Worm (Caenorhabditis elegans) whole organism, late embryonic: Measurements from ENCODE around the gene fipr-5.

Experiments
- C08G9.2 ChIP-seq: sonication (generic microtip); optimal IDR thresholded peaks from 2 replicates; lab custom pipeline; 2016; ENCODE audit warnings: mild to moderate bottlenecking, missing genetic modification characterization, moderate library complexity, missing compliant biosample characterization
- T23F11.4 ChIP-seq: fragments of 200-800 bp; sonication (Bioruptor generic); optimal IDR thresholded peaks from 2 replicates; lab custom pipeline; 2018; ENCODE audit warnings: mild to moderate bottlenecking, missing genetic modification characterization, missing compliant biosample characterization
- Y22D7AL.16 ChIP-seq: sonication (generic microtip); optimal IDR thresholded peaks from 2 replicates; lab custom pipeline; 2016; ENCODE audit warnings: missing genetic modification characterization, missing compliant biosample characterization
- ahr-1 ChIP-seq: sonication (generic microtip); optimal IDR thresholded peaks from 2 replicates; lab custom pipeline; 2016; ENCODE audit warnings: missing genetic modification characterization, missing compliant biosample characterization
- ceh-18 ChIP-seq: sonication (generic microtip); optimal IDR thresholded peaks from 2 replicates; lab custom pipeline; 2016; ENCODE audit warnings: missing genetic modification characterization, missing compliant biosample characterization
- ceh-19 ChIP-seq: fragments of 200-800 bp; sonication (Bioruptor generic); optimal IDR thresholded peaks from 2 replicates; lab custom pipeline; 2018; ENCODE audit warnings: mild to moderate bottlenecking, missing genetic modification characterization, missing compliant biosample characterization
- ceh-22 ChIP-seq: sonication (generic microtip); optimal IDR thresholded peaks from 2 replicates; lab custom pipeline; 2017; ENCODE audit warnings: missing biosample characterization, missing genetic modification characterization
- ceh-30 ChIP-seq: fragments of 150-350 bp; optimal IDR thresholded peaks from 2 replicates; lab custom pipeline; 2014; ENCODE audit warnings: missing biosample characterization, missing genetic modification characterization
- ceh-31 ChIP-seq: sonication (generic microtip); optimal IDR thresholded peaks from 2 replicates; lab custom pipeline; 2016; ENCODE audit warnings: missing genetic modification characterization, missing compliant biosample characterization
- ceh-6 ChIP-seq: fragments of 200-800 bp; sonication (Bioruptor generic); optimal IDR thresholded peaks from 2 replicates; lab custom pipeline; 2018; ENCODE audit warnings: mild to moderate bottlenecking, missing genetic modification characterization, missing compliant biosample characterization
- ceh-9 ChIP-seq: sonication (generic microtip); optimal IDR thresholded peaks from 2 replicates; lab custom pipeline; 2016; ENCODE audit warnings: mild to moderate bottlenecking, missing genetic modification characterization, inconsistent platforms, missing compliant biosample characterization
- dve-1 ChIP-seq: sonication (generic microtip); optimal IDR thresholded peaks from 2 replicates; lab custom pipeline; 2017; ENCODE audit warnings: antibody characterized with exemption, mild to moderate bottlenecking, missing genetic modification characterization, missing compliant biosample characterization
- elt-2 ChIP-seq: sonication (generic microtip); optimal IDR thresholded peaks from 2 replicates; lab custom pipeline; 2016; ENCODE audit warnings: missing genetic modification reagents, missing genetic modification characterization, missing compliant biosample characterization
- elt-4 ChIP-seq: sonication (generic microtip); optimal IDR thresholded peaks from 2 replicates; lab custom pipeline; 2016; ENCODE audit warnings: missing genetic modification characterization, missing compliant biosample characterization
- ets-4 ChIP-seq: sonication (generic microtip); optimal IDR thresholded peaks from 2 replicates; lab custom pipeline; 2016; ENCODE audit warnings: missing genetic modification characterization, missing compliant biosample characterization
- gmeb-2 ChIP-seq: sonication (generic microtip); optimal IDR thresholded peaks from 2 replicates; lab custom pipeline; 2016; ENCODE audit warnings: missing genetic modification characterization, inconsistent platforms, missing compliant biosample characterization
- hlh-15 ChIP-seq: sonication (generic microtip); optimal IDR thresholded peaks from 2 replicates; lab custom pipeline; 2016; ENCODE audit warnings: missing genetic modification characterization, missing compliant biosample characterization
- hlh-30 ChIP-seq: sonication (generic microtip); optimal IDR thresholded peaks from 2 replicates; lab custom pipeline; 2017; ENCODE audit warnings: antibody characterized with exemption, missing genetic modification characterization, missing compliant biosample characterization; ENCODE audit not compliant: insufficient read depth
- hlh-6 ChIP-seq: sonication (generic microtip); optimal IDR thresholded peaks from 2 replicates; lab custom pipeline; 2016; ENCODE audit warnings: missing genotype, missing genetic modification characterization, missing compliant biosample characterization
- mec-3 ChIP-seq: sonication (generic microtip); optimal IDR thresholded peaks from 2 replicates; lab custom pipeline; 2016; ENCODE audit warnings: borderline replicate concordance, missing genetic modification characterization, missing compliant biosample characterization
- nfya-1 ChIP-seq: sonication (generic microtip); optimal IDR thresholded peaks from 2 replicates; lab custom pipeline; 2017; ENCODE audit warnings: missing genetic modification characterization, mild to moderate bottlenecking, missing compliant biosample characterization, antibody characterized with exemption, moderate library complexity
- nhr-232 ChIP-seq: sonication (generic microtip); optimal IDR thresholded peaks from 2 replicates; lab custom pipeline; 2016; ENCODE audit warnings: missing genetic modification characterization, missing compliant biosample characterization
- npax-4 ChIP-seq: sonication (generic microtip); optimal IDR thresholded peaks from 2 replicates; lab custom pipeline; 2016; ENCODE audit warnings: missing genetic modification characterization, missing compliant biosample characterization
- pag-3 ChIP-seq: sonication (generic microtip); optimal IDR thresholded peaks from 2 replicates; lab custom pipeline; 2016; ENCODE audit warnings: missing compliant biosample characterization, missing genetic modification characterization, borderline replicate concordance
- pha-4 ChIP-seq: fragments of 150-350 bp; optimal IDR thresholded peaks from 2 replicates; lab custom pipeline; 2018; ENCODE audit warnings: missing biosample characterization, missing genetic modification reagents, missing genetic modification characterization
- sdc-2 ChIP-seq: sonication (generic microtip); optimal IDR thresholded peaks from 2 replicates; lab custom pipeline; 2016; ENCODE audit warnings: missing genotype, missing genetic modification characterization, missing compliant biosample characterization
- sox-2 ChIP-seq: fragments of 200-800 bp; sonication (Bioruptor generic); IDR thresholded peaks from 2 replicates; pipeline ENCODE4 v1.3.6; 2022; ENCODE audit warnings: missing genetic modification reagents, missing genetic modification characterization, missing compliant biosample characterization
- sox-4 ChIP-seq: sonication (generic microtip); optimal IDR thresholded peaks from 2 replicates; lab custom pipeline; 2017; ENCODE audit warnings: mild to moderate bottlenecking, missing genetic modification characterization, inconsistent platforms, missing compliant biosample characterization
- syd-9 ChIP-seq: sonication (generic microtip); optimal IDR thresholded peaks from 2 replicates; lab custom pipeline; 2016; ENCODE audit warnings: mild to moderate bottlenecking, missing genetic modification characterization, moderate library complexity, missing compliant biosample characterization
- tbx-7 ChIP-seq: sonication (generic microtip); optimal IDR thresholded peaks from 2 replicates; lab custom pipeline; 2016; ENCODE audit warnings: missing genotype, missing genetic modification characterization, missing compliant biosample characterization
- unc-3 ChIP-seq, 2 experiments: fragments of 200-800 bp in 1 of 2; sonication (Bioruptor generic) in 1 of 2; sonication (generic microtip) in 1 of 2; conservative IDR thresholded peaks in 1 of 2; optimal IDR thresholded peaks in 1 of 2; 2 replicates each; pipeline versions ENCODE4 v1.3.6 to Lab custom; 2016 to 2022; ENCODE audit warnings: missing compliant biosample characterization in 2 of 2, missing genetic modification characterization in 2 of 2, missing genetic modification reagents in 1 of 2
- unc-55 ChIP-seq: sonication (generic microtip); optimal IDR thresholded peaks from 2 replicates; lab custom pipeline; 2017; ENCODE audit warnings: missing biosample characterization, missing genetic modification reagents, missing genetic modification characterization
- unc-86 ChIP-seq: sonication (generic microtip); optimal IDR thresholded peaks from 2 replicates; lab custom pipeline; 2016; ENCODE audit warnings: missing genetic modification characterization, missing compliant biosample characterization
- zip-5 ChIP-seq: sonication (generic microtip); optimal IDR thresholded peaks from 2 replicates; lab custom pipeline; 2016; ENCODE audit warnings: missing genetic modification characterization, missing compliant biosample characterization
- ztf-16 ChIP-seq: sonication (generic microtip); optimal IDR thresholded peaks from 2 replicates; lab custom pipeline; 2017; ENCODE audit warnings: missing genetic modification characterization, missing compliant biosample characterization

fipr-5 gene

DNA sequence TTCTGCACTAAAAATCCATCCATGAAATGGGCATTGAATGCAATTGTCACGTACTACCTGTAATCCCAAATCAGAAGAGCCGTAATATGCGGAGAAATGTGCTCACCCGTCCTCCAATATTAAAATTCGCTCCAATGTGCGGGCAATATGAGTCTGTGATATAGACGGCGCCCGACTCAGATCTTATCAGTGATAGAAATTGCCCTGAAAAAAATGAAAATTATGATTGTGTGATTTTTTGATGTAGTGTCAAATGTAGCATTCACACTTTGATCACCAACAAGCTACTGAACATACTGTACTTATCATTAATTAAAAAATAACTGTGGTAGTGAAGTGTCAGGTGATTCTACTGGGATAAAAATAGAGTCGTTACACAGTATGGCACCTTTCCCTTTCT lies 3.4 kb upstream of the fipr-5 start:
- TF ChIP-seq syd-9 (tag; lab: Kevin White, UChicago) (no peak), ztf-16 (no peak), tbx-7 (tag; lab: Kevin White, UChicago) (no peak), elt-2 (tag; lab: Kevin White, UChicago) (no peak), nhr-232 (no peak), T23F11.4 (GFP tag; lab: Kevin White, UChicago) (no peak), ceh-22 (tag; lab: Kevin White, UChicago) (no peak), unc-3 (GFP tag; conservative IDR thresholded peaks at IDR 0.05; lab: Robert Waterston, UW) (no peak), unc-3 (tag; optimal IDR thresholded peaks at IDR 0.05; lab: Kevin White, UChicago) (no peak), dve-1 (tag; lab: Kevin White, UChicago) (no peak), npax-4 (tag; lab: Kevin White, UChicago) (no peak), mec-3 (no peak)

DNA sequence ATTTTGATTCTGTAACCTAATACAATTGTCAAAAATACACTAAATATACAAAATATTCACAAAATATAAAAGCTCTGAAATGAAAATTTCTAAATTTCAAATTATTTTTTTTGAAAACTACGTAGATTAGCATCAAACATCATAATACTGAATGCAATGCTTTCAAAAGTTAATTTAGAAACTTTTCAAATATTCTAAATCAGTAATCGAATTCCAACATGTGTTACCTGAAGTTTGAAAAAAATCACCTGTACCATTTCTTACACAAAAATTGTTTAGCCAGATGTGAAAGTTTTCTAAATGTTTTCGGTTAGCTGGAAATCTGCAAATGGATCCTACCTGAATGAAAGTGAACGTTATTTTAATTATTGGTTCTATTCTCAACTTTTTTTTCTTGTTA lies 790 bp upstream of the fipr-5 start, which contains the start of gene C12D8.20:
Gene C12D8.20, plus strand, starts transcription at position 301 of the 400 bp plus-strand sequence.
- TF ChIP-seq Y22D7AL.16 = no peak
- no peak for TF ChIP-seq C08G9.2 (tag; lab: Kevin White, UChicago)
- no peak for TF ChIP-seq elt-2 (tag; lab: Kevin White, UChicago)
- TF ChIP-seq elt-4 (tag; lab: Kevin White, UChicago) = no peak
- no peak for TF ChIP-seq ahr-1 (tag; lab: Kevin White, UChicago)
- TF ChIP-seq ets-4 (tag; lab: Kevin White, UChicago) = no peak
- TF ChIP-seq ceh-31 (tag; lab: Kevin White, UChicago) = no peak
- TF ChIP-seq hlh-15 = no peak
- TF ChIP-seq sdc-2 (tag; lab: Kevin White, UChicago) = no peak
- TF ChIP-seq ceh-18 = no peak
- no peak for TF ChIP-seq pha-4 (tag; lab: Kevin White, UChicago)
- no peak for TF ChIP-seq tbx-7 (tag; lab: Kevin White, UChicago)
- TF ChIP-seq sox-4 (tag; lab: Kevin White, UChicago) = no peak
- no peak for TF ChIP-seq sox-2 (GFP tag; lab: Robert Waterston, UW)
- no peak for TF ChIP-seq ceh-22 (tag; lab: Kevin White, UChicago)

DNA sequence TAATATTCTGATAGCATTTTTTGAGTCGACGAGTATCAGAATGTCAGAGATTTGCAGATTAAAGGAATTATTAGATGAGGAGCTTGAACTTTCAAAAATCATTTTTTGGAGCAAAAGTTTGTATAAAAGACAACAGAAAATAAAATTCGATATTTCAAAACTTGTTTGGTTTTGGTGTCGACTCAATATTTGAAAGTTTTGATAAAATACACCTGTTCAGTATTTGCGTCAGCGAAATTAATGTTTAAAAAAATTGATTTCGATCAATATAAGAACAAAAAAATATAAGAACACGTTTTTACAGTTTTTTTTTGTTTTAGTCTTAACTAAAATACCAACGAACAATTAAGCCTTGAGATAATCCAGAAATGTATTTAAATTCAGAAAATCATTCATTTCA lies 612 bp downstream of the fipr-5 start, which contains the start of gene C12D8.13:
Gene C12D8.13, minus strand, starts transcription at position 101 of the 400 bp plus-strand sequence.
- no peak for TF ChIP-seq gmeb-2 (tag; lab: Kevin White, UChicago)

DNA sequence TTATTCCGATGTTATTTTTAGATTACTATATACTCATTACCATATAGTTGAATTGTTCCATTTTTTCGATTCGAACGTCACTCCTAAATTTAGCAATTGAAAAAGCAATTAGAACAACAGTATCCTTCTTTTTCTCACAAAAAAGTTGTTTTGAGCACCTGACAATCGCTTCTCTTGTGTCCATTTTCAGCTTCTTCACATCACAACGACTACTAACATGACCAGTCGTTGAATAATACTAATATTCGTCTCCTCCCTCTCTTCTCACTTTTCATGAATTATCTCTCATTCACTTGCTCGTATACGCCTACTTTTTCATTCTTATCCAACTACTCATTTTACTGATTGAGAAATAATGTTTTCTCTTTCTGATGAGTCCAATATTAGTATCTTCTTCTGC lies 4.5 kb downstream of the fipr-5 start, which contains the start of gene ZK856.14:
Gene ZK856.14, plus strand, starts transcription at position 301 of the 400 bp plus-strand sequence.
- TF ChIP-seq hlh-30 (tag; lab: Kevin White, UChicago) = no peak
- TF ChIP-seq ceh-30 (tag; lab: Kevin White, UChicago) = no peak
- no peak for TF ChIP-seq hlh-6 (tag; lab: Kevin White, UChicago)
- TF ChIP-seq ets-4 (tag; lab: Kevin White, UChicago) = no peak
- no peak for TF ChIP-seq ceh-18
- TF ChIP-seq ceh-19 (GFP tag; lab: Kevin White, UChicago) = no peak
- TF ChIP-seq ahr-1 (tag; lab: Kevin White, UChicago) = no peak
- TF ChIP-seq unc-86 = no peak
- TF ChIP-seq ceh-6 (GFP tag; lab: Kevin White, UChicago) = no peak
- TF ChIP-seq ceh-9 (tag; lab: Kevin White, UChicago) = no peak
- TF ChIP-seq nfya-1 (tag; lab: Kevin White, UChicago) = no peak
- TF ChIP-seq ceh-22 (tag; lab: Kevin White, UChicago) = no peak
- TF ChIP-seq nhr-232 = no peak
- TF ChIP-seq pag-3 (tag; lab: Kevin White, UChicago) = no peak
- no peak for TF ChIP-seq zip-5 (tag; lab: Kevin White, UChicago)
- no peak for TF ChIP-seq unc-55 (GFP tag; lab: Kevin White, UChicago)
- no peak for TF ChIP-seq dve-1 (tag; lab: Kevin White, UChicago)
